Worm (Caenorhabditis elegans) whole organism, mixed stage, embryonic: ENCODE measurements around the gene F13H8.11.

Experiments
- nhr-12 ChIP-seq: fragments of 150-350 bp; optimal IDR thresholded peaks from 2 replicates; lab custom pipeline; 2014; ENCODE audit warnings: missing biosample characterization, missing genetic modification characterization
- nhr-237 ChIP-seq: fragments of 150-350 bp; optimal IDR thresholded peaks from 2 replicates; lab custom pipeline; 2014; ENCODE audit warnings: missing biosample characterization, missing genetic modification characterization
- unc-62 ChIP-seq: fragments of 150-350 bp; optimal IDR thresholded peaks from 2 replicates; lab custom pipeline; 2014; ENCODE audit warnings: missing biosample characterization, missing genetic modification reagents, missing genetic modification characterization

DNA sequence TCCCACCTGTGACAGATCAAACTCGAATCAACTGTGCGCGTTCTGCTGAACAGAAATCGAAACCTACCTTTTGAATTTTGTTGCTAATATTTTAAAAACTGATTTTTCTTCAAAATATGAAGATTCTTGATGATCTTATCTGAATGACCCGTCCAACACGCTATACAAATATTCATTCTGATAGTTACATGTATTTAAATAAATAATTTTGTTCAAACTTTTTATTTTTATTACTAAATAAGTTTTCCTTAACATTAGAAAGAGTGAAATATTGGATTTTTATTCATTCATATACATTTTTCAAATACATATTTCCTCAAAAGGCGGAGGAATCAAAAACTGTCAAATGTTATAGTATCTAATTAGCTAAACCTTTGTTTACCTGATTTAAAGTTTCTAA lies 8.2 kb upstream of the F13H8.11 start, which contains the start of gene F13H8.8:
- TF ChIP-seq unc-62 (GFP tag; lab: Kevin White, UChicago): no peak
- no peak for TF ChIP-seq nhr-237 (tag; lab: Kevin White, UChicago)
- TF ChIP-seq nhr-12 (tag; lab: Kevin White, UChicago): no peak
